Fruit fly (Drosophila melanogaster) whole organism, prepupa: ENCODE data around the gene TkR99D.

Experiments
- CG11294 ChIP-seq: fragments of 200-800 bp; sonication (Bioruptor generic); IDR thresholded peaks from 2 replicates; pipeline ENCODE4 v1.3.6; 2022; ENCODE audit warnings: missing biosample characterization, missing genetic modification characterization
- Hr4 ChIP-seq: fragments of 200-800 bp; sonication (Bioruptor generic); optimal IDR thresholded peaks from 3 replicates; lab custom pipeline; 2016; ENCODE audit warnings: missing biosample characterization, missing genetic modification characterization
- Met ChIP-seq: fragments of 200-800 bp; sonication (Bioruptor generic); optimal IDR thresholded peaks from 3 replicates; lab custom pipeline; 2016; ENCODE audit warnings: missing biosample characterization, missing genetic modification characterization

dm6 chr3R:29999495-29999894 lies 30.2 kb upstream of the TkR99D start, which contains the start of gene CG34298:
- TF ChIP-seq Met (GFP tag; lab: Kevin White, UChicago), result no peak
- TF ChIP-seq CG11294 (GFP tag; lab: Robert Waterston, UW), result no peak
- TF ChIP-seq Hr4 (GFP tag; lab: Kevin White, UChicago), result no peak
